Fruit fly (Drosophila melanogaster) whole organism, embryonic: ENCODE measurements around the gene Ctr1B.

Experiments
- Adf1 ChIP-seq: fragments of 200-800 bp; sonication (Bioruptor generic); IDR thresholded peaks from 2 replicates; pipeline ENCODE4 v1.3.6; 2022; ENCODE audit warnings: missing biosample characterization, missing genetic modification characterization
- CG10321 ChIP-seq: fragments of 200-800 bp; sonication (Bioruptor generic); IDR thresholded peaks from 2 replicates; pipeline ENCODE4 v1.3.6; 2022; ENCODE audit warnings: missing biosample characterization, missing genetic modification characterization
- CG12299 ChIP-seq: fragments of 200-800 bp; sonication (Bioruptor generic); optimal IDR thresholded peaks from 2 replicates; lab custom pipeline; 2018; ENCODE audit warnings: missing biosample characterization, mild to moderate bottlenecking, missing genetic modification characterization
- CG13287 ChIP-seq: fragments of 200-800 bp; sonication (Bioruptor generic); IDR thresholded peaks from 2 replicates; pipeline ENCODE4 v1.3.6; 2022; ENCODE audit warnings: missing biosample characterization, missing genetic modification characterization; ENCODE audit not compliant: partially characterized antibody
- CG14441 ChIP-seq: fragments of 200-800 bp; sonication (Bioruptor generic); IDR thresholded peaks from 2 replicates; pipeline ENCODE4 v1.3.6; 2022; ENCODE audit warnings: missing biosample characterization, missing genetic modification characterization
- CG14860 ChIP-seq: fragments of 200-800 bp; sonication (Bioruptor generic); IDR thresholded peaks from 3 replicates; pipeline ENCODE4 v1.3.6; 2022; ENCODE audit warnings: missing biosample characterization, missing genetic modification characterization; ENCODE audit not compliant: partially characterized antibody
- CG14965 ChIP-seq: fragments of 200-800 bp; sonication (Bioruptor generic); optimal IDR thresholded peaks from 2 replicates; lab custom pipeline; 2016; ENCODE audit warnings: missing biosample characterization, missing genetic modification characterization, borderline replicate concordance
- CG16815 ChIP-seq: fragments of 200-800 bp; sonication (Bioruptor generic); optimal IDR thresholded peaks from 3 replicates; lab custom pipeline; 2017; ENCODE audit warnings: missing biosample characterization, mild to moderate bottlenecking, missing genetic modification characterization
- CG17829 ChIP-seq: fragments of 200-800 bp; optimal IDR thresholded peaks from 2 replicates; lab custom pipeline; 2019; ENCODE audit warnings: missing biosample characterization, mild to moderate bottlenecking, missing genetic modification characterization, moderate library complexity
- CG18011 ChIP-seq: fragments of 200-800 bp; sonication (Bioruptor generic); optimal IDR thresholded peaks from 2 replicates; lab custom pipeline; 2017; ENCODE audit warnings: missing biosample characterization, missing genetic modification characterization, mild to moderate bottlenecking, moderate library complexity, missing genotype
- CG18599 ChIP-seq: fragments of 200-800 bp; sonication (Bioruptor generic); optimal IDR thresholded peaks from 3 replicates; lab custom pipeline; 2017; ENCODE audit warnings: missing biosample characterization, missing genetic modification characterization, mild to moderate bottlenecking, moderate library complexity, missing genetic modification reagents
- CG2129 ChIP-seq: fragments of 200-800 bp; sonication (Bioruptor generic); IDR thresholded peaks from 2 replicates; pipeline ENCODE4 v1.3.6; 2022; ENCODE audit warnings: missing biosample characterization, missing genetic modification characterization; ENCODE audit not compliant: partially characterized antibody
- CG32772 ChIP-seq: fragments of 200-800 bp; sonication (Bioruptor generic); IDR thresholded peaks from 2 replicates; pipeline ENCODE4 v1.3.6; 2022; ENCODE audit warnings: missing biosample characterization, missing genetic modification characterization
- CG33213 ChIP-seq: fragments of 200-800 bp; sonication (Bioruptor generic); optimal IDR thresholded peaks from 3 replicates; lab custom pipeline; 2016; ENCODE audit warnings: missing biosample characterization, missing genetic modification characterization
- CG4360 ChIP-seq: fragments of 200-800 bp; sonication (Bioruptor generic); IDR thresholded peaks from 2 replicates; pipeline ENCODE4 v1.3.6; 2022; ENCODE audit warnings: missing biosample characterization, missing genetic modification characterization
- CG6254 ChIP-seq: fragments of 200-800 bp; sonication (Bioruptor generic); optimal IDR thresholded peaks from 3 replicates; lab custom pipeline; 2017; ENCODE audit warnings: mild to moderate bottlenecking, missing biosample characterization, missing genetic modification reagents, missing genetic modification characterization
- CG6654 ChIP-seq: fragments of 200-800 bp; sonication (Bioruptor generic); optimal IDR thresholded peaks from 2 replicates; lab custom pipeline; 2017; ENCODE audit warnings: missing biosample characterization, mild to moderate bottlenecking, missing genetic modification characterization
- CG6765 ChIP-seq: fragments of 200-800 bp; sonication (Bioruptor generic); optimal IDR thresholded peaks from 3 replicates; lab custom pipeline; 2017; ENCODE audit warnings: missing biosample characterization, mild to moderate bottlenecking, missing genetic modification characterization
- CG7556 ChIP-seq: fragments of 200-800 bp; sonication (Bioruptor generic); optimal IDR thresholded peaks from 2 replicates; lab custom pipeline; 2017; ENCODE audit warnings: missing biosample characterization, mild to moderate bottlenecking, missing genetic modification characterization
- CG7786 ChIP-seq: fragments of 200-800 bp; sonication (Bioruptor generic); optimal IDR thresholded peaks from 2 replicates; lab custom pipeline; 2016; ENCODE audit warnings: missing biosample characterization, missing genetic modification characterization
- CG7987 ChIP-seq: fragments of 200-800 bp; sonication (Bioruptor generic); optimal IDR thresholded peaks from 2 replicates; lab custom pipeline; 2018; ENCODE audit warnings: missing biosample characterization, mild to moderate bottlenecking, missing genetic modification characterization, moderate library complexity
- CG8944 ChIP-seq: fragments of 200-800 bp; sonication (Bioruptor generic); optimal IDR thresholded peaks from 3 replicates; lab custom pipeline; 2016; ENCODE audit warnings: missing biosample characterization, missing genetic modification characterization
- CG9215 ChIP-seq: fragments of 200-800 bp; sonication (Bioruptor generic); IDR thresholded peaks from 2 replicates; pipeline ENCODE4 v1.3.6; 2022; ENCODE audit warnings: missing biosample characterization, missing genetic modification characterization
- CG9932 ChIP-seq: fragments of 200-800 bp; sonication (Bioruptor generic); IDR thresholded peaks from 2 replicates; pipeline ENCODE4 v1.3.6; 2022; ENCODE audit warnings: missing biosample characterization, missing genetic modification characterization
- Eip74EF ChIP-seq, 2 experiments: fragments of 200-800 bp in 1 of 2; fragments of >200 bp in 1 of 2; sonication (Bioruptor generic) in 1 of 2; optimal IDR thresholded peaks; 2 replicates each; lab custom pipeline; 2017 to 2019; ENCODE audit warnings: missing biosample characterization in 2 of 2, missing genetic modification characterization in 2 of 2, mild to moderate bottlenecking in 1 of 2, moderate library complexity in 1 of 2
- Elba2 ChIP-seq: fragments of 200-800 bp; sonication (Bioruptor generic); optimal IDR thresholded peaks from 3 replicates; lab custom pipeline; 2016; ENCODE audit warnings: missing biosample characterization, missing genetic modification characterization
- Fer2 ChIP-seq: fragments of 200-800 bp; sonication (Bioruptor generic); optimal IDR thresholded peaks from 2 replicates; lab custom pipeline; 2018; ENCODE audit warnings: missing biosample characterization, mild to moderate bottlenecking, missing genetic modification characterization, moderate library complexity
- Fer3 ChIP-seq: fragments of 200-800 bp; sonication (Bioruptor generic); optimal IDR thresholded peaks from 2 replicates; lab custom pipeline; 2018; ENCODE audit warnings: missing biosample characterization, mild to moderate bottlenecking, missing genetic modification characterization, moderate library complexity
- HHEX ChIP-seq: fragments of 200-800 bp; sonication (Bioruptor generic); optimal IDR thresholded peaks from 3 replicates; lab custom pipeline; 2017; ENCODE audit warnings: missing biosample characterization, mild to moderate bottlenecking, missing genetic modification characterization, missing genetic modification reagents
- Hmx ChIP-seq: fragments of 200-800 bp; sonication (Bioruptor generic); optimal IDR thresholded peaks from 2 replicates; lab custom pipeline; 2016; ENCODE audit warnings: missing biosample characterization, missing genetic modification characterization
- Lim3 ChIP-seq: fragments of 200-800 bp; sonication (Bioruptor generic); IDR thresholded peaks from 2 replicates; pipeline ENCODE4 v1.3.6; 2022; ENCODE audit warnings: missing biosample characterization, missing genetic modification characterization
- Mrtf ChIP-seq: fragments of 200-800 bp; sonication (Bioruptor generic); IDR thresholded peaks from 3 replicates; pipeline ENCODE4 v1.3.6; 2022; ENCODE audit warnings: missing biosample characterization, missing genetic modification characterization
- Tbp ChIP-seq: fragments of >200 bp; optimal IDR thresholded peaks from 2 replicates; lab custom pipeline; 2018; ENCODE audit warnings: missing biosample characterization, missing genetic modification characterization
- YL-1 ChIP-seq: fragments of 200-800 bp; sonication (Bioruptor generic); optimal IDR thresholded peaks from 3 replicates; lab custom pipeline; 2017; ENCODE audit warnings: missing biosample characterization, mild to moderate bottlenecking, missing genetic modification characterization
- cg ChIP-seq: fragments of 200-800 bp; sonication (Bioruptor generic); optimal IDR thresholded peaks from 3 replicates; lab custom pipeline; 2019; ENCODE audit warnings: missing biosample characterization, mild to moderate bottlenecking, missing genetic modification characterization, moderate library complexity
- chinmo ChIP-seq: fragments of 200-800 bp; sonication (Bioruptor generic); IDR thresholded peaks from 4 replicates; pipeline ENCODE4 v1.3.6; 2022; ENCODE audit warnings: missing biosample characterization, missing genetic modification characterization; ENCODE audit not compliant: partially characterized antibody
- gcm ChIP-seq: fragments of 200-800 bp; sonication (Bioruptor generic); optimal IDR thresholded peaks from 2 replicates; lab custom pipeline; 2019; ENCODE audit warnings: missing biosample characterization, mild to moderate bottlenecking, missing genetic modification characterization, moderate library complexity
- kni ChIP-seq: fragments of 200-800 bp; sonication (Bioruptor generic); optimal IDR thresholded peaks from 3 replicates; lab custom pipeline; 2017; ENCODE audit warnings: mild to moderate bottlenecking, missing biosample characterization, missing genetic modification reagents, missing genetic modification characterization
- phol ChIP-seq: fragments of 200-800 bp; sonication (Bioruptor generic); optimal IDR thresholded peaks from 3 replicates; lab custom pipeline; 2018; ENCODE audit warnings: missing biosample characterization, mild to moderate bottlenecking, missing genetic modification characterization, moderate library complexity
- prd ChIP-seq, 3 experiments: fragments of >200 bp in 2 of 3; fragments of 200-800 bp in 1 of 3; sonication (Bioruptor generic) in 1 of 3; optimal IDR thresholded peaks in 2 of 3; IDR thresholded peaks in 1 of 3; 2 replicates in 2 of 3; 3 replicates in 1 of 3; pipeline versions ENCODE4 v1.3.6 to Lab custom; 2017 to 2022; ENCODE audit warnings: missing biosample characterization in 1 of 3, missing genetic modification characterization in 1 of 3
- row ChIP-seq: fragments of 200-800 bp; sonication (Bioruptor generic); IDR thresholded peaks from 3 replicates; pipeline ENCODE4 v1.3.6; 2022; ENCODE audit warnings: missing biosample characterization, missing genetic modification characterization
- so ChIP-seq: fragments of 200-800 bp; sonication (Bioruptor generic); IDR thresholded peaks from 3 replicates; pipeline ENCODE4 v1.3.6; 2022; ENCODE audit warnings: missing biosample characterization, missing genetic modification characterization
- sug ChIP-seq: fragments of 200-800 bp; optimal IDR thresholded peaks from 2 replicates; lab custom pipeline; 2019; ENCODE audit warnings: missing biosample characterization, mild to moderate bottlenecking, missing genetic modification characterization, moderate library complexity
- tll ChIP-seq, 2 experiments: fragments of 200-800 bp in 1 of 2; fragments of >200 bp in 1 of 2; sonication (Bioruptor generic) in 1 of 2; optimal IDR thresholded peaks; 2 replicates each; lab custom pipeline; 2017 to 2019; ENCODE audit warnings: missing biosample characterization in 2 of 2, missing genetic modification characterization in 2 of 2, mild to moderate bottlenecking in 1 of 2, moderate library complexity in 1 of 2
- twi ChIP-seq: fragments of 200-800 bp; optimal IDR thresholded peaks from 2 replicates; lab custom pipeline; 2019; ENCODE audit warnings: missing biosample characterization, mild to moderate bottlenecking, missing genetic modification characterization, moderate library complexity
- tx ChIP-seq: fragments of 200-800 bp; sonication (Bioruptor generic); optimal IDR thresholded peaks from 2 replicates; lab custom pipeline; 2016; ENCODE audit warnings: missing biosample characterization, missing genetic modification characterization
- zf30C ChIP-seq: fragments of 200-800 bp; sonication (Bioruptor generic); optimal IDR thresholded peaks from 3 replicates; lab custom pipeline; 2018; ENCODE audit warnings: missing biosample characterization, mild to moderate bottlenecking, missing genetic modification characterization
- zfh1 ChIP-seq: fragments of 200-800 bp; sonication (Bioruptor generic); IDR thresholded peaks from 3 replicates; pipeline ENCODE4 v1.3.6; 2022; ENCODE audit warnings: missing biosample characterization, missing genetic modification characterization

Ctr1B gene

dm6 chr3R:8349449-8350115 is 32.2 kb downstream of the Ctr1B start, which contains the start of gene Atg13 (continued):
- TF ChIP-seq CG6254 (GFP tag; lab: Kevin White, UChicago) (no peak), CG9932 (GFP tag; lab: Robert Waterston, UW) (peak; percentile 18; the same call in 1 of the 2 replicates), phol (peak; percentile 54), CG16815 (GFP tag; lab: Kevin White, UChicago) (peak; percentile 32), CG10321 (GFP tag; lab: Robert Waterston, UW) (no peak), zfh1 (GFP tag; lab: Robert Waterston, UW) (no peak), Lim3 (GFP tag; lab: Robert Waterston, UW) (no peak), zf30C (GFP tag; lab: Kevin White, UChicago) (no peak), CG9215 (GFP tag; lab: Robert Waterston, UW) (no peak), Eip74EF (GFP tag; optimal IDR thresholded peaks at IDR 0.05; lab: Kevin White, UChicago) (peak; percentile 49 to 64), CG4360 (GFP tag; lab: Robert Waterston, UW) (no peak), row (peak; percentile 82), YL-1 (GFP tag; lab: Kevin White, UChicago) (peak; percentile 33), CG13287 (GFP tag; lab: Robert Waterston, UW) (peak; percentile 72), sug (tag; lab: Kevin White, UChicago) (peak; percentile 59), CG6654 (GFP tag; lab: Kevin White, UChicago) (no peak), HHEX (no peak), CG33213 (GFP tag; lab: Kevin White, UChicago) (no peak), Hmx (GFP tag; lab: Kevin White, UChicago) (no peak), twi (tag; lab: Kevin White, UChicago) (peak; percentile 6), CG18599 (no peak), CG12299 (tag; lab: Kevin White, UChicago) (no peak), CG2129 (GFP tag; lab: Robert Waterston, UW) (peak; percentile 48), so (GFP tag; lab: Robert Waterston, UW) (no peak), CG6765 (GFP tag; lab: Kevin White, UChicago) (no peak), CG7556 (GFP tag; lab: Kevin White, UChicago) (no peak), tx (GFP tag; lab: Kevin White, UChicago) (no peak), CG18011 (GFP tag; lab: Kevin White, UChicago) (no peak), CG14860 (GFP tag; lab: Robert Waterston, UW) (peak; percentile 68), CG14965 (GFP tag; lab: Kevin White, UChicago) (no peak), prd (optimal IDR thresholded peaks at IDR 0.05; lab: Kevin White, UChicago) (no peak), prd (GFP tag; IDR thresholded peaks at IDR 0.05; lab: Robert Waterston, UW) (peak; percentile 45; the same call in 2 of the 3 replicates), Fer3 (tag; lab: Kevin White, UChicago) (no peak), kni (no peak), CG8944 (GFP tag; lab: Kevin White, UChicago) (no peak), CG32772 (GFP tag; lab: Robert Waterston, UW) (no peak), chinmo (GFP tag; lab: Robert Waterston, UW) (peak; percentile 73; the same call in 2 of the 4 replicates), Adf1 (GFP tag; lab: Robert Waterston, UW) (no peak), CG7786 (GFP tag; lab: Kevin White, UChicago) (no peak), cg (GFP tag; lab: Kevin White, UChicago) (no peak), tll (GFP tag; optimal IDR thresholded peaks at IDR 0.05; lab: Kevin White, UChicago) (peak in 1 of 2 experiments; percentile 93), CG17829 (tag; lab: Kevin White, UChicago) (peak; percentile 24), CG7987 (no peak), Fer2 (tag; lab: Kevin White, UChicago) (no peak), Tbp (GFP tag; lab: Kevin White, UChicago) (no peak), Elba2 (GFP tag; lab: Kevin White, UChicago) (no peak), CG14441 (GFP tag; lab: Robert Waterston, UW) (no peak), Mrtf (no peak), gcm (GFP tag; lab: Kevin White, UChicago) (no peak)
